Worm (Caenorhabditis elegans): ENCODE measurements around the gene F33G12.6.

DNA sequence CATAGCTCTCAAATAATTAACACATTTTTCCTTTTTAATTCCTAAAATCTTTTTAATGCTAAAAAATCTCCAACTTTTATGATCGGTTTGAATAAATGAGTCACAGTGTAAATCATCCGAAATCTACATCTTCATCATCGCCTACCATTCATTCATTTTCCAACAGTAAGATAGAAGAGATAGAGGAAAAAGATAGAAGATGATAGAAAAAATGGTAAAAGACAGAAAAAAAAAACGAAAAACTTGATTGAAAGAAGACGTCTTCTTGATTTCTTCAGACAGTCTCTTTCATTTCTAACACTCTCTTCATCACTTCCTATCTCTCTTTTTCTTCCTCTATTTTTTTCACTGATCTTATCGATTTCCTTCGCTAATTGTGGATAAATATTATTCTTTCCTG is 53.5 kb downstream of the F33G12.6 start:
- TF ChIP-seq F33H1.4 (GFP tag; IDR thresholded peaks at IDR 0.05): no peak
- TF ChIP-seq ceh-40 (GFP tag; IDR thresholded peaks at IDR 0.05): no peak
- TF ChIP-seq tlf-1 (GFP tag; optimal IDR thresholded peaks at IDR 0.05): no peak
- TF ChIP-seq B0035.1 (tag; optimal IDR thresholded peaks at IDR 0.05): no peak
- TF ChIP-seq pha-4 (tag; optimal IDR thresholded peaks at IDR 0.05): no peak
- no peak for TF ChIP-seq unc-62 (GFP tag; optimal IDR thresholded peaks at IDR 0.05)
- no peak for TF ChIP-seq F49E8.2 (tag; optimal IDR thresholded peaks at IDR 0.05; ENCODE audit: insufficient read depth)
- no peak for TF ChIP-seq ccch-3 (GFP tag; optimal IDR thresholded peaks at IDR 0.05)
- TF ChIP-seq attf-5 (GFP tag; optimal IDR thresholded peaks at IDR 0.05): no peak
- TF ChIP-seq unc-130 (GFP tag; optimal IDR thresholded peaks at IDR 0.05): no peak
- TF ChIP-seq lin-26 (GFP tag; IDR thresholded peaks at IDR 0.05): no peak
- no peak for TF ChIP-seq efl-1 (GFP tag; optimal IDR thresholded peaks at IDR 0.05)
- no peak for TF ChIP-seq ama-1 (optimal IDR thresholded peaks at IDR 0.05)
- no peak for TF ChIP-seq ama-1 (GFP tag; optimal IDR thresholded peaks at IDR 0.05)
- TF ChIP-seq F10E7.11 (tag; optimal IDR thresholded peaks at IDR 0.05): no peak

Data from whole organism, young adult.